Worm (Caenorhabditis elegans) whole organism, midembryonic: Measurements from ENCODE around the gene nhr-290.
A peak's percentile ranks its signal among the peaks of the same experiment; 100 is the strongest.
"Not testable (repeated sequence)": the region's sequence is repeated elsewhere in the genome, so short reads cannot be mapped to it uniquely, and the experiment has no call there.

Experiments used
- T22C8.4 ChIP-seq: fragments of 200-800 bp; sonication (Bioruptor generic); IDR thresholded peaks from 2 replicates; pipeline ENCODE4 v1.3.6; 2022; ENCODE audit warnings: missing genetic modification characterization, missing compliant biosample characterization
- cog-1 ChIP-seq: sonication (generic microtip); optimal IDR thresholded peaks from 2 replicates; lab custom pipeline; 2016; ENCODE audit warnings: missing genetic modification characterization, missing compliant biosample characterization
- flt-1 ChIP-seq: fragments of 200-800 bp; sonication (Bioruptor generic); IDR thresholded peaks from 2 replicates; pipeline ENCODE4 v1.3.6; 2022; ENCODE audit warnings: missing genetic modification characterization, missing compliant biosample characterization
- klf-2 ChIP-seq: fragments of 200-800 bp; sonication (Bioruptor generic); conservative IDR thresholded peaks from 2 replicates; pipeline ENCODE4 v1.3.6; 2022; ENCODE audit warnings: missing genetic modification reagents, missing genetic modification characterization, missing compliant biosample characterization
- med-1 ChIP-seq: sonication (generic microtip); optimal IDR thresholded peaks from 2 replicates; lab custom pipeline; 2017; ENCODE audit warnings: missing genetic modification characterization, mild to moderate bottlenecking, missing compliant biosample characterization, antibody characterized with exemption, missing genetic modification reagents; ENCODE audit not compliant: insufficient read depth
- ref-1 ChIP-seq: fragments of 200-800 bp; sonication (Bioruptor generic); conservative IDR thresholded peaks from 2 replicates; pipeline ENCODE4 v1.3.6; 2022; ENCODE audit warnings: missing genetic modification reagents, missing genetic modification characterization, missing compliant biosample characterization
- tab-1 ChIP-seq: fragments of 200-800 bp; sonication (Bioruptor generic); IDR thresholded peaks from 2 replicates; pipeline ENCODE4 v1.3.6; 2022; ENCODE audit warnings: missing genetic modification characterization, missing compliant biosample characterization
- ztf-23 ChIP-seq: fragments of 200-800 bp; sonication (Bioruptor generic); IDR thresholded peaks from 2 replicates; pipeline ENCODE4 v1.3.6; 2022; ENCODE audit warnings: missing genetic modification reagents, missing genetic modification characterization, missing compliant biosample characterization
- ztf-29 ChIP-seq: fragments of 200-800 bp; sonication (Bioruptor generic); IDR thresholded peaks from 2 replicates; pipeline ENCODE4 v1.3.6; 2022; ENCODE audit warnings: missing genetic modification reagents, missing genetic modification characterization, missing compliant biosample characterization

Gene nhr-290

DNA sequence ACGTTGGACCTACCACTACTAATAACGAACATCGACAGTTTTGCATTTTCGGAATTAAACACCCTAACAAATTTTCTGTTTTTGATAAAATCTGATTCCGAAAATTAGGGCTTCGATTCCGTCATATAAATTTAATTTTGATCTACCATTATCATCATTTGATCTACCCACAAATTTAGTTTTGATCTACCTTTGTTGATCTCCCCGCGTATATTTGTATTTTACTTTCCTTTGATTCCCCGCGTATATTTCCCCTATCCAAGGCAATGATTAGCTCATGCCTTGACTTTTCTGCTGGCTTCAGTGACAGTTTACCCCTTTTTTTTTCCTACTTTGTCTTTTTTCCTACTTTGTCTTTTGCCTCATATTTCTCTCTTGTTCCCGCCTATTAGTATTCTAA, 15.9 kb downstream of the nhr-290 start:
- TF ChIP-seq T22C8.4 (GFP tag; lab: Robert Waterston, UW) (no peak), cog-1 (no peak), med-1 (no peak), klf-2 (GFP tag; lab: Robert Waterston, UW) (no peak), tab-1 (GFP tag; lab: Robert Waterston, UW) (no peak), ref-1 (GFP tag; lab: Robert Waterston, UW) (no peak), ztf-29 (GFP tag; lab: Robert Waterston, UW) (no peak), flt-1 (GFP tag; lab: Robert Waterston, UW) (no peak), ztf-23 (GFP tag; lab: Robert Waterston, UW) (no peak)

DNA sequence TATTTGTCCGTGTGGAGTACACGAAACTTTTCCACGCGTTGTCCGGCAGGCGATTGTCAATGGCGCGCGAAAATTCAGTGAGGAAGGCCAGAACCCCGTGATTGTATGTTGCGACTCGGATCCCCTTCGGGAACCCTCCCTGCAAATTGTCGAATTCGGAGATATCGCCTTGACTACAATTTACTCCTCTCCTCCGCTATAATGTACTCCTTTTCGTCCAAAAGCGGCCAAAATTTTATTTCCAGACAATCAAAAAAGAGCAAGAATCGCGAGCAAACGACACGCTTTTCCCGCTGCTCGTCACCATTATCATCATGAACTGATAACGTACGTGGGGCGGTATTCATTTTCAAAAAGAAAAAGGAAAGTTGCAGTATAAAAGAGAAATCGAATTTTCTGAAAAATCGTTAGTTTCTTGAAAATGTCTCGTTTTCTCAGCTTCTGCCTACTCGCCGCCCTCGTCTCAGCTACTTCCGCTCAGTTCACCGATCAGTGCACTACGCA, 18.2 kb downstream of the nhr-290 start, which contains the start of gene irg-3:
Gene irg-3 (plus strand): TSS at position 419 of the 504 bp plus-strand sequence.
- TF ChIP-seq cog-1 (no peak), ztf-23 (GFP tag; lab: Robert Waterston, UW) (no peak), T22C8.4 (GFP tag; lab: Robert Waterston, UW) (no peak), med-1 (no peak), flt-1 (GFP tag; lab: Robert Waterston, UW) (no peak), ztf-29 (GFP tag; lab: Robert Waterston, UW) (no peak), ref-1 (GFP tag; lab: Robert Waterston, UW) (no peak), klf-2 (GFP tag; lab: Robert Waterston, UW) (no peak), tab-1 (GFP tag; lab: Robert Waterston, UW) (no peak)

DNA sequence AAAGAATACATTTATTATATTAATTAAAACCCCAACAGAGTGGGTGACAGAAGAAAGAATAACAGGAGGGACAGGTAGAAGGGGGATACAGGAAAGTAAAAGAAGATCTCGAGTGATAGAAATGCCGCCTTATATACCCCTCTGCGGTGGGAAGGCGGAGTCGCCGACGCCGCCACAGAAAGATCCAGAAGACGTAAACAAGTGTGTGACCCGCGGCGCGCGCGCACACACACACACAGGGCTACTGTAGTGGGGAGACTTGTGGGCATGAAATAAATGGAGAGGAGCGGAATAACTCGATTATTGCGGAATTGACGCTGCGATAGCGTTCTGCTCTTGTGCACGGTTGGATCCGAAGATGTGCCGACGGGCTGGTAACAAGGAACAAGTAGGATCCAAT, 21.7 kb downstream of the nhr-290 start:
- TF ChIP-seq klf-2 (GFP tag; lab: Robert Waterston, UW) (no peak), ref-1 (GFP tag; lab: Robert Waterston, UW) (no peak), tab-1 (GFP tag; lab: Robert Waterston, UW) (no peak), cog-1 (no peak), ztf-23 (GFP tag; lab: Robert Waterston, UW) (no peak), flt-1 (GFP tag; lab: Robert Waterston, UW) (no peak), T22C8.4 (GFP tag; lab: Robert Waterston, UW) (no peak), ztf-29 (GFP tag; lab: Robert Waterston, UW) (no peak), med-1 (no peak)

DNA sequence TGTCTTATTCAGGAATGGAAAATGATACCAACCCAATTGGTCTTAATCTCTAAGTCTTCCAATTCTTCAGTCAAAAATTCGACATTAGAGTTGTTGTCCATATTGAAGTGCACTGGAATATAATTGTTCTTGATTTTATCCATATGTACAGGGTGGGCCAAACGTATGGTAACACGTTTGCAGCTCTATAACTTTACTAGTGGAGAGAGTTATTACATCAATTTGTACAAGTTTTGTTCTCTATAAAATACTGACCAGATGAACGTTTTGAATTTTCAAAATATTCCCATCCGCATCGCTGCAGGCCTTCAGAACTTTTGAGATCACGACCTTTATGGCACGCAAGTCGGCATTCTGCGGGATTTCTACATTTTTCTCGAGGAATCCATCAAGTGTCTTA, 24.8 kb downstream of the nhr-290 start, which contains the start of gene F53E10.5:
Gene F53E10.5 (minus strand): TSS at position 101 of the 400 bp plus-strand sequence.
- not testable (repeated sequence) for TF ChIP-seq cog-1; ztf-23 (GFP tag; lab: Robert Waterston, UW); med-1

DNA sequence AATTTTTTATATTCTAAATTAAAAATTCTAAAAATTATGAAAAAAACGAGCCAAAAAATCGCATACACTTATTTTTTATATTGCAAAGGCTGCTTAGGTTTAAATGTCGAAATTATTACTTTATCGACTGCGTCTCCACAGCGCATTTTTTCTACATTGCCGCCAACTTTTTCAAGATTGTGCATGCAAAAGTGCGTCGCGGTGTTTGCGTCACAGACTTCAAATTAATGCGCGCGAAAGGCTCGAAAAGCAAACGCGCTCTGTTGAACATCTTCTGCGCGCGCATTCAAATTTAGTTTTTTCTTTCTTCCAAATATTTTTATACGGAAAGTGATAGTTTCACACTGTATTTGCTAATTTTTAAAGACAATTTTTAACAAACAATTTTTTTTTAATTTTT, 26.6 kb downstream of the nhr-290 start:
- no peak for TF ChIP-seq ztf-23 (GFP tag; lab: Robert Waterston, UW)
- TF ChIP-seq cog-1 = peak; percentile 11
- TF ChIP-seq ref-1 (GFP tag; lab: Robert Waterston, UW) = no peak
- 0 out of 2 replicates have a peak, but pooled peaks have one; percentile 14 for TF ChIP-seq klf-2 (GFP tag; lab: Robert Waterston, UW)

DNA sequence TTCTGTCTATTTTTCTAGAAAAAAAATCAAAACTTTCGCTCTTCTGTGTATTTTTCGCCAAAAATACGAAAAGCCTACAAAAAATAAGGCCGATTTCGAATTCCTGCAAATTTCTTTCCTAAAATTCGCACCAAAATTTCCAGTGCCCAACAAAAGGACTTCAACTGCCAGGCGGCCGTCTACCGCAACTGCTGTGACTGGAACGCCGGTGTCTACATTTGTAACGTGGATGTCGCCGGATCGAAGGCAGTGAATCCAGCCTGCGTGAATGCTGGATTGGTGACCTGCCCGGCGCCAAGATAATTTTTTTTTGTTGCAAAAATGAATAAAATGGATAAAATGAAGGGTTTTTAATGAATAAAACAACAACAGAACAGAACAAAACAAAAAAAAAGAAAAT, 27.8 kb downstream of the nhr-290 start:
- TF ChIP-seq ref-1 (GFP tag; lab: Robert Waterston, UW) (no peak), ztf-29 (GFP tag; lab: Robert Waterston, UW) (no peak), T22C8.4 (GFP tag; lab: Robert Waterston, UW) (no peak), ztf-23 (GFP tag; lab: Robert Waterston, UW) (no peak), flt-1 (GFP tag; lab: Robert Waterston, UW) (no peak), cog-1 (no peak), klf-2 (GFP tag; lab: Robert Waterston, UW) (no peak), med-1 (no peak), tab-1 (GFP tag; lab: Robert Waterston, UW) (no peak)

DNA sequence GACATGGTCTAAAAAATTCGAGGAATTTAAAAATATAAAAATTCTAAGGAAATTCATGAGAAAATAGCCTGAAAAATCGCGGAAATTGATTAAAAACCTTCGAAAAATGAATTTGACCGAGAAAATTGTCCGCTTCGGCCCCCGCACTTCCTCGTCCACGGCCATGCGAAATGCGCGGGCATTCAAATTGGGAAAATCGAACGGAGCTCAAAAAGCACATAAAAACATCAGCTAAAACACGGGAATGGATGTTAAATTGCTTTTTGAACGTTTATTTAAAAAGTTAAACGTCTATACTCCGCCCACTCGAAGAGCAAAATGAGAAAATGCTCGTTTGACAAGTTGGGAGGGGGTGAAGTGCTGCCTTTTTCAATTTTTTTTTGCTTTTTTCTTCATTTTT, 29.1 kb downstream of the nhr-290 start, which contains the start of gene F53E10.6:
Gene F53E10.6 (minus strand): TSS at position 8 of the 400 bp plus-strand sequence.
- TF ChIP-seq cog-1 (peak; percentile 4), ztf-23 (GFP tag; lab: Robert Waterston, UW) (no peak)

DNA sequence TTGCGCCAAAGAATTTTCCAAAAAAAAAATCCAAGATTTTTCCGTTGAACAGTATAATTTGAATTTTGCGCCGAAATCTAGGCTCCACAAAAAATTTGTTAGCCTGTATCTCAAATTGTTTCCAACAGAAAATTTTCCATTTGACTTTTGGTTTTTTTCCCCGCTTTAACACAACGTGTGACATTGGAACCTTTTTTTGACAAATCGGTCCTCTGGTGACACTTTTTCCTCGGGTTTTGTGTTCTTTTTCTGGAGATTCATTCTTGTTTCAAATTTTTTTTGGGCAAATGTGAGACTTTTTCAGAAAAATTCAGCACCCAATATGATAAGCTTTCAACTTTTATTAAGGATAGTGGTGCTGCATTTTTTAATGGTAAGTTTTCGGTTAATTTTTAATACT, 34.4 kb downstream of the nhr-290 start, which contains the start of gene acr-17:
Gene acr-17 (plus strand): TSS at position 301 of the 400 bp plus-strand sequence.
- TF ChIP-seq klf-2 (GFP tag; lab: Robert Waterston, UW) (no peak), med-1 (no peak), ztf-23 (GFP tag; lab: Robert Waterston, UW) (no peak), tab-1 (GFP tag; lab: Robert Waterston, UW) (no peak), T22C8.4 (GFP tag; lab: Robert Waterston, UW) (no peak), ztf-29 (GFP tag; lab: Robert Waterston, UW) (no peak), ref-1 (GFP tag; lab: Robert Waterston, UW) (no peak), cog-1 (no peak), flt-1 (GFP tag; lab: Robert Waterston, UW) (no peak)

DNA sequence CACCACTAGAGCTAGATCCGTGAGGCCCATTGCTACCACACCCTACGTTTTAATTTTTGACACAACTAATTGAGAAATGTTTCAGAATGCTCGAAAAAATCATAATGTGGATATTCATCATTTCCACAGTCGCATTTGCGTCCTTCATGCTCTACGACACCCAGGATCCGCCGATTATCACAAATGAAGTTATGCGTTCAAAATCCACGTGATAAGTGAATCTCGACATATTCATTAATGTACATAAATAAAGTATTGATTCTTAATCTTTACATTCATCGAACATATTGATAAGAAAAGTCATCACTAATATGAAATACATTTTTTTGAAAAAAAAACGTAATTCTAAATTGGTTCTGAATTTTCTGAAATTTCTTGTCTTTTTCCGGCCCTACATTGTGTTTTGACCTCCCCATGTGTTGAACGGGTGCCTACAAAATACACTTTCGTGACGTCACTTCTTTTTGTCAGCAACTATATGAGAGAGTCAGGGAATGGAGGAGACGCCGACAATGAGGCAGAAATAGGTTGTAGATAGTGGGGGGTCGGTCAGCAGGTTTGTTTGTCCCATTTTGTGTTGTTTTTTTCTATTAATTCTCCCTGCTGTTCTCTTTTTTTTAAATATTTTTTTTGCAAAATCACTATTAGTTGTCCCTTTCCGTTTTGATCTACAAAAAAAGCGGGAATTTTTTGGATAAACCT, 41.2 kb downstream of the nhr-290 start, which contains the start of gene F53E10.1:
Gene F53E10.1 (plus strand): TSS at position 325 of the 702 bp plus-strand sequence.
- TF ChIP-seq ztf-29 (GFP tag; lab: Robert Waterston, UW) (no peak), ztf-23 (GFP tag; lab: Robert Waterston, UW) (no peak), ref-1 (GFP tag; lab: Robert Waterston, UW) (no peak), med-1 (no peak), flt-1 (GFP tag; lab: Robert Waterston, UW) (no peak), cog-1 (no peak), klf-2 (GFP tag; lab: Robert Waterston, UW) (no peak), T22C8.4 (GFP tag; lab: Robert Waterston, UW) (no peak), tab-1 (GFP tag; lab: Robert Waterston, UW) (no peak)
